Worm (Caenorhabditis elegans): ENCODE results near the gene fbxa-15.

Gene fbxa-15

ce11 chrIII:1326490-1326889, 5.0 kb upstream of the fbxa-15 start, which contains the start of gene Y82E9BL.18:
Gene Y82E9BL.18, plus strand, starts transcription at chrIII:1326790.
- TF ChIP-seq him-1 (tag; optimal IDR thresholded peaks at IDR 0.05) (no peak), dao-5 (tag; optimal IDR thresholded peaks at IDR 0.05) (no peak), W03F9.2 (tag; optimal IDR thresholded peaks at IDR 0.05) (no peak)

- no peak for TF ChIP-seq W03F9.2 (tag; optimal IDR thresholded peaks at IDR 0.05)
- no peak for TF ChIP-seq him-1 (tag; optimal IDR thresholded peaks at IDR 0.05)
- no peak for TF ChIP-seq dao-5 (tag; optimal IDR thresholded peaks at IDR 0.05)
These were observed 3.1 kb upstream of the fbxa-15 start, which contains the start of gene fbxa-14 for ce11 chrIII:1324513-1324912. Gene fbxa-14, minus strand, starts transcription at chrIII:1324613.

ce11 chrIII:1323555-1323954, 2.1 kb upstream of the fbxa-15 start:
- no peak for TF ChIP-seq dao-5 (tag; optimal IDR thresholded peaks at IDR 0.05)
- no peak for TF ChIP-seq him-1 (tag; optimal IDR thresholded peaks at IDR 0.05)
- TF ChIP-seq W03F9.2 (tag; optimal IDR thresholded peaks at IDR 0.05) = no peak

ce11 chrIII:1315038-1315437, 6.4 kb downstream of the fbxa-15 start, which contains the start of the genes fbxa-80 and fbxa-19:
Gene fbxa-80, minus strand, starts transcription at chrIII:1315210.
Gene fbxa-19, plus strand, starts transcription at chrIII:1315401.
- TF ChIP-seq him-1 (tag; optimal IDR thresholded peaks at IDR 0.05) = no peak
- no peak for TF ChIP-seq W03F9.2 (tag; optimal IDR thresholded peaks at IDR 0.05)
- no peak for TF ChIP-seq dao-5 (tag; optimal IDR thresholded peaks at IDR 0.05)

- no peak for TF ChIP-seq W03F9.2 (tag; optimal IDR thresholded peaks at IDR 0.05)
- TF ChIP-seq dao-5 (tag; optimal IDR thresholded peaks at IDR 0.05) = no peak
- no peak for TF ChIP-seq him-1 (tag; optimal IDR thresholded peaks at IDR 0.05)
These were observed 7.2 kb downstream of the fbxa-15 start for ce11 chrIII:1314283-1314682.

- TF ChIP-seq dao-5 (tag; optimal IDR thresholded peaks at IDR 0.05) (no peak), him-1 (tag; optimal IDR thresholded peaks at IDR 0.05) (no peak), W03F9.2 (tag; optimal IDR thresholded peaks at IDR 0.05) (no peak)
These were observed 10.1 kb downstream of the fbxa-15 start for ce11 chrIII:1311367-1311766.

- TF ChIP-seq dao-5 (tag; optimal IDR thresholded peaks at IDR 0.05) (no peak), W03F9.2 (tag; optimal IDR thresholded peaks at IDR 0.05) (no peak), him-1 (tag; optimal IDR thresholded peaks at IDR 0.05) (no peak)
These were observed 12.6 kb downstream of the fbxa-15 start, which contains the start of gene Y82E9BL.12 for ce11 chrIII:1308887-1309286. Gene Y82E9BL.12, plus strand, starts transcription at chrIII:1309187.

- TF ChIP-seq W03F9.2 (tag; optimal IDR thresholded peaks at IDR 0.05) (no peak), dao-5 (tag; optimal IDR thresholded peaks at IDR 0.05) (no peak), him-1 (tag; optimal IDR thresholded peaks at IDR 0.05) (no peak)
These were observed 13.3 kb downstream of the fbxa-15 start, which contains the start of gene fbxa-79 for ce11 chrIII:1308209-1308608. Gene fbxa-79, minus strand, starts transcription at chrIII:1308294.

ce11 chrIII:1307333-1307732, 14.1 kb downstream of the fbxa-15 start:
- TF ChIP-seq him-1 (tag; optimal IDR thresholded peaks at IDR 0.05) = no peak
- no peak for TF ChIP-seq dao-5 (tag; optimal IDR thresholded peaks at IDR 0.05)
- no peak for TF ChIP-seq W03F9.2 (tag; optimal IDR thresholded peaks at IDR 0.05)

ce11 chrIII:1303414-1303813, 18.0 kb downstream of the fbxa-15 start, which contains the start of gene fbxa-75:
Gene fbxa-75, plus strand, starts transcription at chrIII:1303714.
- TF ChIP-seq W03F9.2 (tag; optimal IDR thresholded peaks at IDR 0.05) = no peak
- TF ChIP-seq him-1 (tag; optimal IDR thresholded peaks at IDR 0.05) = no peak
- TF ChIP-seq dao-5 (tag; optimal IDR thresholded peaks at IDR 0.05) = no peak

- TF ChIP-seq him-1 (tag; optimal IDR thresholded peaks at IDR 0.05) = no peak
- no peak for TF ChIP-seq dao-5 (tag; optimal IDR thresholded peaks at IDR 0.05)
- TF ChIP-seq W03F9.2 (tag; optimal IDR thresholded peaks at IDR 0.05) = no peak
These were observed 23.9 kb downstream of the fbxa-15 start, which contains the start of gene fbxa-28 for ce11 chrIII:1297604-1298003. Gene fbxa-28, plus strand, starts transcription at chrIII:1297904.

- TF ChIP-seq dao-5 (tag; optimal IDR thresholded peaks at IDR 0.05) (no peak), him-1 (tag; optimal IDR thresholded peaks at IDR 0.05) (no peak), W03F9.2 (tag; optimal IDR thresholded peaks at IDR 0.05) (no peak)
These were observed 26.2 kb downstream of the fbxa-15 start, which contains the start of gene fbxa-35 for ce11 chrIII:1295149-1295716. Gene fbxa-35, plus strand, starts transcription at chrIII:1295666.

ce11 chrIII:1293135-1293534, 28.3 kb downstream of the fbxa-15 start, which contains the start of gene fbxa-36:
Gene fbxa-36, minus strand, starts transcription at chrIII:1293235.
- TF ChIP-seq W03F9.2 (tag; optimal IDR thresholded peaks at IDR 0.05) (no peak), him-1 (tag; optimal IDR thresholded peaks at IDR 0.05) (no peak), dao-5 (tag; optimal IDR thresholded peaks at IDR 0.05) (no peak)

ce11 chrIII:1289139-1289538, 32.3 kb downstream of the fbxa-15 start:
- TF ChIP-seq him-1 (tag; optimal IDR thresholded peaks at IDR 0.05) (no peak), dao-5 (tag; optimal IDR thresholded peaks at IDR 0.05) (no peak), W03F9.2 (tag; optimal IDR thresholded peaks at IDR 0.05) (no peak)
